Fruit fly (Drosophila melanogaster): ENCODE data around the gene Tudor-SN.

Tudor-SN gene

DNA sequence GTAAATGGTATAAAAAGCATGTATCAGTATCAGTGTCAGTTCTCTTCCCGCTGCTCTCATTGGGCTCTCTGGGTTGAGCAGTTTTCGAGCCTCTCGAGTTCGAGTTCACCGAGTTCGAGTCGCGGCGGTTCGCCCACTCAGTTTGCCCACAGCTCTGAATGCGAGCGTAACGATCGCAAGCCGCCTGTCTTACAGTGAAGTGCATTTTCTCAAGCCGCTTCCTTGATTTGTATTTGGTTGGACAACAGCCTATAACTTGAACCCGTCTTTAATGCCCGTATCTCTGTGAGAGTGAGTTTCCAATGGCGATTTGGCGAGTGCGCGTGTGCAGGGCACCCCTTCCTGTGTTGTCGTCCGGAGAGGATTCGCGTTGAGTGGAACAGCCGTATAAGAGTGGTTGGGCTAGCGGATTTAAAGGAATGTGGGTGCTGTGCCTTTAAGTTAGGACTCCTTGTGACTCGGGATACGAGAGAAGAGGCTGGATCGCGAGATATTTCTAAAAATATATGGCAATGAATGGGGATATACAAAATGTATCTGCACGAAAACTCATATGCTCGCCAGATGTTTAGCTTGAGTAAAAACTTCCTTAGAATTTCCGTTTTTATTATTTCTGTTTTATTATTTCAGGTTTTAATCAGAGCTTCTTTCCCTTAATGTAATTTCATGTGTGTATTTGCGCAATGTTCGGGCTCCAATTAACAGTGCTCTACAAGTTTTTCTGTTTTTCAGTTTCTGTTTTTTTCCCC, 7.5 kb upstream of the Tudor-SN start (continued):
- no peak for TF ChIP-seq CG3838 (GFP tag; optimal IDR thresholded peaks at IDR 0.05)
- TF ChIP-seq maf-S (GFP tag; optimal IDR thresholded peaks at IDR 0.05) = no peak
- TF ChIP-seq jumu (GFP tag; optimal IDR thresholded peaks at IDR 0.05) = no peak
- TF ChIP-seq CG10274 (GFP tag; optimal IDR thresholded peaks at IDR 0.05) = no peak
- no peak for TF ChIP-seq NC2α (GFP tag; optimal IDR thresholded peaks at IDR 0.05)
- TF ChIP-seq CG2678 (tag; optimal IDR thresholded peaks at IDR 0.05) = no peak
- TF ChIP-seq eve (GFP tag; optimal IDR thresholded peaks at IDR 0.05) = no peak
- no peak for TF ChIP-seq Oaz (GFP tag; IDR thresholded peaks at IDR 0.05)
- TF ChIP-seq CG4360 (GFP tag; IDR thresholded peaks at IDR 0.05) = no peak
- no peak for TF ChIP-seq lilli (GFP tag; optimal IDR thresholded peaks at IDR 0.05)
- no peak for TF ChIP-seq CG14667 (GFP tag; IDR thresholded peaks at IDR 0.05)
- TF ChIP-seq CG4854 (GFP tag; optimal IDR thresholded peaks at IDR 0.05) = no peak
- TF ChIP-seq D (optimal IDR thresholded peaks at IDR 0.05) = peak; percentile 58
- no peak for TF ChIP-seq D (GFP tag; optimal IDR thresholded peaks at IDR 0.05)
- no peak for TF ChIP-seq caup (GFP tag; optimal IDR thresholded peaks at IDR 0.05; ENCODE audit: severe bottlenecking)
- TF ChIP-seq Bdp1 (GFP tag; optimal IDR thresholded peaks at IDR 0.05) = no peak
- TF ChIP-seq CG6254 (GFP tag; optimal IDR thresholded peaks at IDR 0.05) = no peak
- TF ChIP-seq CG12744 (GFP tag; optimal IDR thresholded peaks at IDR 0.05) = no peak
- no peak for TF ChIP-seq schlank (tag; optimal IDR thresholded peaks at IDR 0.05)
- no peak for TF ChIP-seq psq (GFP tag; optimal IDR thresholded peaks at IDR 0.05)
- no peak for TF ChIP-seq Doc2 (GFP tag; IDR thresholded peaks at IDR 0.05)
- TF ChIP-seq Asciz (GFP tag; optimal IDR thresholded peaks at IDR 0.05) = no peak
- no peak for TF ChIP-seq CG9437 (GFP tag; optimal IDR thresholded peaks at IDR 0.05)
- TF ChIP-seq ato (GFP tag; IDR thresholded peaks at IDR 0.05; ENCODE audit: partially characterized antibody) = peak; percentile 64; the same call in 1 of the 2 replicates
- no peak for TF ChIP-seq CG7271 (tag; optimal IDR thresholded peaks at IDR 0.05)
- TF ChIP-seq hth (optimal IDR thresholded peaks at IDR 0.05) = no peak
- no peak for TF ChIP-seq CG18599 (GFP tag; optimal IDR thresholded peaks at IDR 0.05)
- TF ChIP-seq CG14441 (GFP tag; IDR thresholded peaks at IDR 0.05) = no peak
- TF ChIP-seq CG18476 (GFP tag; optimal IDR thresholded peaks at IDR 0.05) = no peak
- TF ChIP-seq CG12299 (tag; optimal IDR thresholded peaks at IDR 0.05) = peak; percentile 8
- peak; percentile 93 for TF ChIP-seq twi (tag; optimal IDR thresholded peaks at IDR 0.05)
- TF ChIP-seq CG10543 (GFP tag; optimal IDR thresholded peaks at IDR 0.05) = no peak
- peak; percentile 88 for TF ChIP-seq CG5180 (GFP tag; optimal IDR thresholded peaks at IDR 0.05)
- TF ChIP-seq CG2199 (GFP tag; IDR thresholded peaks at IDR 0.05) = peak; percentile 92; the same call in 2 of the 3 replicates
- TF ChIP-seq CG17912 (GFP tag; optimal IDR thresholded peaks at IDR 0.05) = no peak
- no peak for TF ChIP-seq tgo (GFP tag; IDR thresholded peaks at IDR 0.05)
- TF ChIP-seq zf30C (GFP tag; optimal IDR thresholded peaks at IDR 0.05) = no peak
- TF ChIP-seq HLHmδ (GFP tag; optimal IDR thresholded peaks at IDR 0.05) = peak; percentile 75
- TF ChIP-seq Hr3 (GFP tag; optimal IDR thresholded peaks at IDR 0.05) = no peak
- TF ChIP-seq CG8944 (GFP tag; optimal IDR thresholded peaks at IDR 0.05) = no peak
- 0 out of 3 replicates have a peak, but pooled peaks have one; percentile 28 for TF ChIP-seq Dbx (GFP tag; IDR thresholded peaks at IDR 0.05)
- TF ChIP-seq Rx (GFP tag; IDR thresholded peaks at IDR 0.05) = no peak
- no peak for TF ChIP-seq CG10321 (GFP tag; IDR thresholded peaks at IDR 0.05)
- TF ChIP-seq bbx (GFP tag; IDR thresholded peaks at IDR 0.05; ENCODE audit: partially characterized antibody) = peak; percentile 78
- TF ChIP-seq Jarid2 (GFP tag; optimal IDR thresholded peaks at IDR 0.05) = peak; percentile 94
- TF ChIP-seq slp2 (GFP tag; optimal IDR thresholded peaks at IDR 0.05) = no peak
- TF ChIP-seq tna (GFP tag; IDR thresholded peaks at IDR 0.05; ENCODE audit: partially characterized antibody) = peak; percentile 67
- no peak for TF ChIP-seq CG18011 (GFP tag; optimal IDR thresholded peaks at IDR 0.05)
- no peak for TF ChIP-seq pfk (GFP tag; optimal IDR thresholded peaks at IDR 0.05)
- peak; percentile 43 for TF ChIP-seq nom (GFP tag; optimal IDR thresholded peaks at IDR 0.05)
